5 fruit fly cellular contexts compared by ENCODE assay signal in genomic region chr3L:1746338-1747199, dm6.
A peak's percentile ranks its signal among the peaks of the same experiment; 100 is the strongest.
TF ChIP-seq lines count a peak whose summit lies in the region.

TSS of gene CG13921 (plus strand) at chr3L:1746907.

- peak; percentile 72 for TF ChIP-seq CTCF in whole organism, embryonic (GFP tag; optimal IDR thresholded peaks at IDR 0.05; lab: Kevin White, UChicago)

TF ChIP-seq in whole organism, adult, 20 proteins besides CTCF, POLR2A, EP300 and RAD21 (continues in another document):
- TF ChIP-seq Hr96 (GFP tag; optimal IDR thresholded peaks at IDR 0.05; lab: Kevin White, UChicago) = peak; percentile 78
- peak; percentile 60 for TF ChIP-seq CG12768 (GFP tag; optimal IDR thresholded peaks at IDR 0.05; lab: Kevin White, UChicago)
- peak; percentile 76 for TF ChIP-seq CG11617 (GFP tag; optimal IDR thresholded peaks at IDR 0.05; lab: Kevin White, UChicago)
- peak; percentile 98 for TF ChIP-seq bab1 (GFP tag; optimal IDR thresholded peaks at IDR 0.05; lab: Kevin White, UChicago)
- TF ChIP-seq CG14711 (tag; optimal IDR thresholded peaks at IDR 0.05; lab: Kevin White, UChicago) = peak; percentile 84
- TF ChIP-seq ovo (GFP tag; optimal IDR thresholded peaks at IDR 0.05; lab: Kevin White, UChicago) = peak; percentile 24
- peak; percentile 66 for TF ChIP-seq CG5204 (GFP tag; optimal IDR thresholded peaks at IDR 0.05; lab: Kevin White, UChicago)
- peak; percentile 81 for TF ChIP-seq tj (GFP tag; optimal IDR thresholded peaks at IDR 0.05; lab: Kevin White, UChicago)
- TF ChIP-seq Mnt (GFP tag; optimal IDR thresholded peaks at IDR 0.05; lab: Kevin White, UChicago) = peak; percentile 45
- peak; percentile 84 for TF ChIP-seq CG1620 (GFP tag; optimal IDR thresholded peaks at IDR 0.05; lab: Kevin White, UChicago)
- TF ChIP-seq CG7045 (GFP tag; optimal IDR thresholded peaks at IDR 0.05; lab: Kevin White, UChicago) = peak; percentile 84
- TF ChIP-seq pad (GFP tag; optimal IDR thresholded peaks at IDR 0.05; lab: Kevin White, UChicago) = peak; percentile 80
- peak; percentile 55 for TF ChIP-seq Clk (GFP tag; optimal IDR thresholded peaks at IDR 0.05; lab: Kevin White, UChicago)
- TF ChIP-seq CG7101 (tag; optimal IDR thresholded peaks at IDR 0.05; lab: Kevin White, UChicago) = peak; percentile 84
- no peak for TF ChIP-seq cic (GFP tag; optimal IDR thresholded peaks at IDR 0.05; lab: Kevin White, UChicago)
- no peak for TF ChIP-seq kay (GFP tag; lab: Kevin White, UChicago; ENCODE audit: borderline replicate concordance)
- no peak for TF ChIP-seq cnc (optimal IDR thresholded peaks at IDR 0.05; lab: Kevin White, UChicago)
- TF ChIP-seq Crg-1 (GFP tag; optimal IDR thresholded peaks at IDR 0.05; lab: Kevin White, UChicago) = peak; percentile 83

TF ChIP-seq in whole organism, embryonic, 481 proteins besides CTCF, POLR2A, EP300 and RAD21 (continues in another document):
- TF ChIP-seq cad (GFP tag; optimal IDR thresholded peaks at IDR 0.05; lab: Kevin White, UChicago) (peak; percentile 14), tup (GFP tag; optimal IDR thresholded peaks at IDR 0.05; lab: Kevin White, UChicago) (peak; percentile 98), z (GFP tag; IDR thresholded peaks at IDR 0.05; lab: Robert Waterston, UW) (peak; percentile 87), dysf (GFP tag; IDR thresholded peaks at IDR 0.05; lab: Robert Waterston, UW) (peak; percentile 99), sna (GFP tag; IDR thresholded peaks at IDR 0.05; lab: Robert Waterston, UW; ENCODE audit: partially characterized antibody) (no peak), CG9932 (GFP tag; IDR thresholded peaks at IDR 0.05; lab: Robert Waterston, UW) (peak; percentile 99), tin (GFP tag; optimal IDR thresholded peaks at IDR 0.05; lab: Kevin White, UChicago) (peak; percentile 100), Sox100B (GFP tag; optimal IDR thresholded peaks at IDR 0.05; lab: Kevin White, UChicago) (peak; percentile 97), gfzf (GFP tag; optimal IDR thresholded peaks at IDR 0.05; lab: Kevin White, UChicago) (peak; percentile 39), ttk (GFP tag; IDR thresholded peaks at IDR 0.05; lab: Robert Waterston, UW) (peak; percentile 99), jigr1 (GFP tag; IDR thresholded peaks at IDR 0.05; lab: Robert Waterston, UW) (peak; percentile 98), mirr (GFP tag; optimal IDR thresholded peaks at IDR 0.05; lab: Kevin White, UChicago) (peak; percentile 89), CG15073 (GFP tag; optimal IDR thresholded peaks at IDR 0.05; lab: Kevin White, UChicago) (peak; percentile 91), CG6175 (GFP tag; IDR thresholded peaks at IDR 0.05; lab: Robert Waterston, UW) (peak; percentile 98), CG3726 (GFP tag; IDR thresholded peaks at IDR 0.05; lab: Robert Waterston, UW) (peak; percentile 99), Adf1 (GFP tag; IDR thresholded peaks at IDR 0.05; lab: Robert Waterston, UW) (peak; percentile 82), CG11695 (GFP tag; IDR thresholded peaks at IDR 0.05; lab: Robert Waterston, UW) (peak; percentile 99), CG1529 (GFP tag; optimal IDR thresholded peaks at IDR 0.05; lab: Kevin White, UChicago) (peak; percentile 98), CG17612 (GFP tag; IDR thresholded peaks at IDR 0.05; lab: Robert Waterston, UW) (peak; percentile 93)

TF ChIP-seq in whole organism, prepupa, 60 proteins besides CTCF, POLR2A, EP300 and RAD21 (continues in another document):
- peak; percentile 99 for TF ChIP-seq CG6854 (GFP tag; optimal IDR thresholded peaks at IDR 0.05; lab: Kevin White, UChicago)
- peak; percentile 100 for TF ChIP-seq CG15336 (GFP tag; IDR thresholded peaks at IDR 0.05; lab: Robert Waterston, UW)
- TF ChIP-seq CG6163 (GFP tag; IDR thresholded peaks at IDR 0.05; lab: Robert Waterston, UW) = peak; percentile 100
- peak; percentile 91 for TF ChIP-seq fkh (GFP tag; optimal IDR thresholded peaks at IDR 0.05; lab: Kevin White, UChicago)
- peak; percentile 99 for TF ChIP-seq Hr4 (GFP tag; optimal IDR thresholded peaks at IDR 0.05; lab: Kevin White, UChicago)
- TF ChIP-seq Sox14 (GFP tag; optimal IDR thresholded peaks at IDR 0.05; lab: Kevin White, UChicago) = peak; percentile 99
- TF ChIP-seq CG6276 (GFP tag; optimal IDR thresholded peaks at IDR 0.05; lab: Kevin White, UChicago) = peak; percentile 99
- TF ChIP-seq CG8632 (GFP tag; optimal IDR thresholded peaks at IDR 0.05; lab: Kevin White, UChicago) = peak; percentile 99
- peak; percentile 99 for TF ChIP-seq Hr39 (GFP tag; optimal IDR thresholded peaks at IDR 0.05; lab: Kevin White, UChicago)
- peak; percentile 93 for TF ChIP-seq CG16779 (tag; optimal IDR thresholded peaks at IDR 0.05; lab: Kevin White, UChicago)
- peak; percentile 100 for TF ChIP-seq CG32006 (GFP tag; optimal IDR thresholded peaks at IDR 0.05; lab: Kevin White, UChicago)
- TF ChIP-seq OdsH (GFP tag; optimal IDR thresholded peaks at IDR 0.05; lab: Kevin White, UChicago) = peak; percentile 100
- peak; percentile 100 for TF ChIP-seq CG3032 (tag; optimal IDR thresholded peaks at IDR 0.05; lab: Kevin White, UChicago)
- peak; percentile 100 for TF ChIP-seq spab (GFP tag; optimal IDR thresholded peaks at IDR 0.05; lab: Kevin White, UChicago)
- TF ChIP-seq Ets96B (tag; optimal IDR thresholded peaks at IDR 0.05; lab: Kevin White, UChicago) = peak; percentile 100
- peak; percentile 100 for TF ChIP-seq pdm3 (GFP tag; optimal IDR thresholded peaks at IDR 0.05; lab: Kevin White, UChicago)
- peak; percentile 99 for TF ChIP-seq CG31627 (GFP tag; optimal IDR thresholded peaks at IDR 0.05; lab: Kevin White, UChicago)
- peak; percentile 99 for TF ChIP-seq CG11294 (GFP tag; IDR thresholded peaks at IDR 0.05; lab: Robert Waterston, UW)
- TF ChIP-seq CG11762 (GFP tag; optimal IDR thresholded peaks at IDR 0.05; lab: Kevin White, UChicago; ENCODE audit: insufficient read depth) = peak; percentile 100

TF ChIP-seq in whole organism, pupa, 21 proteins besides CTCF, POLR2A, EP300 and RAD21:
- peak; percentile 100 for TF ChIP-seq Snoo (tag; optimal IDR thresholded peaks at IDR 0.05; lab: Kevin White, UChicago)
- TF ChIP-seq CG17806 (tag; optimal IDR thresholded peaks at IDR 0.05; lab: Kevin White, UChicago) = peak; percentile 100
- TF ChIP-seq CG14655 (GFP tag; optimal IDR thresholded peaks at IDR 0.05; lab: Kevin White, UChicago) = peak; percentile 100
- peak; percentile 100 for TF ChIP-seq CG8301 (tag; optimal IDR thresholded peaks at IDR 0.05; lab: Kevin White, UChicago)
- peak; percentile 100 for TF ChIP-seq Pif1B (GFP tag; optimal IDR thresholded peaks at IDR 0.05; lab: Kevin White, UChicago)
- TF ChIP-seq EcR (GFP tag; optimal IDR thresholded peaks at IDR 0.05; lab: Kevin White, UChicago) = peak; percentile 69
- TF ChIP-seq CG15710 (tag; optimal IDR thresholded peaks at IDR 0.05; lab: Kevin White, UChicago) = peak; percentile 99
- TF ChIP-seq CG4496 (GFP tag; IDR thresholded peaks at IDR 0.05; lab: Robert Waterston, UW) = peak; percentile 100
- TF ChIP-seq CG13204 (GFP tag; optimal IDR thresholded peaks at IDR 0.05; lab: Kevin White, UChicago) = peak; percentile 97
- no peak for TF ChIP-seq D1 (tag; optimal IDR thresholded peaks at IDR 0.05; lab: Kevin White, UChicago)
- TF ChIP-seq CG32121 (GFP tag; IDR thresholded peaks at IDR 0.05; lab: Robert Waterston, UW) = peak; percentile 100
- TF ChIP-seq CG9948 (tag; optimal IDR thresholded peaks at IDR 0.05; lab: Kevin White, UChicago) = peak; percentile 100
- TF ChIP-seq CG10348 (GFP tag; IDR thresholded peaks at IDR 0.05; lab: Robert Waterston, UW) = peak; percentile 98
- peak; percentile 100 for TF ChIP-seq fd96Ca (GFP tag; IDR thresholded peaks at IDR 0.05; lab: Robert Waterston, UW)
- TF ChIP-seq gl (tag; optimal IDR thresholded peaks at IDR 0.05; lab: Kevin White, UChicago) = peak; percentile 99
- peak; percentile 99 for TF ChIP-seq Ets98B (GFP tag; IDR thresholded peaks at IDR 0.05; lab: Robert Waterston, UW)
- TF ChIP-seq rn (GFP tag; IDR thresholded peaks at IDR 0.05; lab: Robert Waterston, UW) = peak; percentile 99
- peak; percentile 100 for TF ChIP-seq Pif1A (GFP tag; optimal IDR thresholded peaks at IDR 0.05; lab: Kevin White, UChicago)
- peak; percentile 100 for TF ChIP-seq CG8159 (tag; optimal IDR thresholded peaks at IDR 0.05; lab: Kevin White, UChicago)
- TF ChIP-seq CG34367 (tag; optimal IDR thresholded peaks at IDR 0.05; lab: Kevin White, UChicago) = peak; percentile 99
- peak; percentile 99 for TF ChIP-seq CG12605 (GFP tag; IDR thresholded peaks at IDR 0.05; lab: Robert Waterston, UW)

TF ChIP-seq in whole organism, wandering third instar larva, 38 proteins besides CTCF, POLR2A, EP300 and RAD21 (continues in another document):
- peak; percentile 33 for TF ChIP-seq jim (GFP tag; optimal IDR thresholded peaks at IDR 0.05; lab: Kevin White, UChicago)
- no peak for TF ChIP-seq dl (GFP tag; optimal IDR thresholded peaks at IDR 0.05; lab: Kevin White, UChicago; ENCODE audit: insufficient read depth in 1 of 2, partially characterized antibody in 2 of 2)
- TF ChIP-seq pan (optimal IDR thresholded peaks at IDR 0.05; lab: Kevin White, UChicago) = no peak
- no peak for TF ChIP-seq Vsx2 (GFP tag; optimal IDR thresholded peaks at IDR 0.05; lab: Kevin White, UChicago; ENCODE audit: partially characterized antibody)
- TF ChIP-seq fru (GFP tag; optimal IDR thresholded peaks at IDR 0.05; lab: Kevin White, UChicago) = peak; percentile 99
- no peak for TF ChIP-seq usp (GFP tag; optimal IDR thresholded peaks at IDR 0.05; lab: Kevin White, UChicago)
- peak; percentile 97 for TF ChIP-seq Rel (GFP tag; optimal IDR thresholded peaks at IDR 0.05; lab: Kevin White, UChicago)
- TF ChIP-seq Rel (tag; optimal IDR thresholded peaks at IDR 0.05; lab: Kevin White, UChicago) = peak; percentile 93
- peak; percentile 99 for TF ChIP-seq CG9705 (GFP tag; optimal IDR thresholded peaks at IDR 0.05; lab: Kevin White, UChicago)
- peak; percentile 99 for TF ChIP-seq rgr (GFP tag; optimal IDR thresholded peaks at IDR 0.05; lab: Kevin White, UChicago)
- TF ChIP-seq Hnf4 (GFP tag; optimal IDR thresholded peaks at IDR 0.05; lab: Kevin White, UChicago) = peak; percentile 99
- peak; percentile 99 for TF ChIP-seq sage (GFP tag; optimal IDR thresholded peaks at IDR 0.05; lab: Kevin White, UChicago)
- TF ChIP-seq tai (GFP tag; optimal IDR thresholded peaks at IDR 0.05; lab: Kevin White, UChicago) = no peak
- no peak for TF ChIP-seq Abd-B (GFP tag; optimal IDR thresholded peaks at IDR 0.05; lab: Kevin White, UChicago)
- TF ChIP-seq CrebA (GFP tag; optimal IDR thresholded peaks at IDR 0.05; lab: Kevin White, UChicago; ENCODE audit: borderline replicate concordance) = no peak
- peak; percentile 100 for TF ChIP-seq h (GFP tag; optimal IDR thresholded peaks at IDR 0.05; lab: Kevin White, UChicago)
- peak; percentile 99 for TF ChIP-seq OdsH (GFP tag; optimal IDR thresholded peaks at IDR 0.05; lab: Kevin White, UChicago)
- TF ChIP-seq GATAd (GFP tag; optimal IDR thresholded peaks at IDR 0.05; lab: Kevin White, UChicago) = peak; percentile 94
- no peak for TF ChIP-seq brk (GFP tag; optimal IDR thresholded peaks at IDR 0.05; lab: Kevin White, UChicago)
- peak; percentile 88 for TF ChIP-seq Mio (GFP tag; optimal IDR thresholded peaks at IDR 0.05; lab: Kevin White, UChicago)
- TF ChIP-seq Dif (GFP tag; optimal IDR thresholded peaks at IDR 0.05; lab: Kevin White, UChicago; ENCODE audit: partially characterized antibody) = peak; percentile 4
- peak; percentile 99 for TF ChIP-seq ey (GFP tag; optimal IDR thresholded peaks at IDR 0.05; lab: Kevin White, UChicago)
- no peak for TF ChIP-seq N (GFP tag; optimal IDR thresholded peaks at IDR 0.05; lab: Kevin White, UChicago)
